Worm (Caenorhabditis elegans): Measurements from ENCODE around the gene Y43F8B.17.

Gene Y43F8B.17

ce11 chrV:19485261-19485660 lies 740 bp downstream of the Y43F8B.17 start, which contains the start of gene Y43F8B.28:
TSS of gene Y43F8B.28 (plus strand) at chrV:19485319.
- TF ChIP-seq unc-62 (GFP tag; optimal IDR thresholded peaks at IDR 0.05) = no peak

ce11 chrV:19485690-19486089 lies 1.2 kb downstream of the Y43F8B.17 start, which contains the start of gene Y43F8B.18:
TSS of gene Y43F8B.18 (plus strand) at chrV:19485990.
- no peak for TF ChIP-seq unc-62 (GFP tag; optimal IDR thresholded peaks at IDR 0.05)

- no peak for TF ChIP-seq unc-62 (GFP tag; optimal IDR thresholded peaks at IDR 0.05)
These were observed 5.9 kb downstream of the Y43F8B.17 start, which contains the start of gene Y43F8B.7 for ce11 chrV:19490461-19490860. TSS of gene Y43F8B.7 (plus strand) at chrV:19490761.

- TF ChIP-seq unc-62 (GFP tag; optimal IDR thresholded peaks at IDR 0.05) = no peak
These were observed 6.8 kb downstream of the Y43F8B.17 start, which contains the start of gene Y43F8B.29 for ce11 chrV:19491302-19491701. TSS of gene Y43F8B.29 (plus strand) at chrV:19491602.

- TF ChIP-seq unc-62 (GFP tag; optimal IDR thresholded peaks at IDR 0.05) = no peak
These were observed 10.6 kb downstream of the Y43F8B.17 start for ce11 chrV:19495145-19495544.

ce11 chrV:19495587-19495986 lies 11.1 kb downstream of the Y43F8B.17 start, which contains the start of gene scl-21:
TSS of gene scl-21 (minus strand) at chrV:19495687.
- TF ChIP-seq unc-62 (GFP tag; optimal IDR thresholded peaks at IDR 0.05) = no peak

ce11 chrV:19497087-19497486 lies 12.6 kb downstream of the Y43F8B.17 start:
- TF ChIP-seq unc-62 (GFP tag; optimal IDR thresholded peaks at IDR 0.05) = no peak

- no peak for TF ChIP-seq unc-62 (GFP tag; optimal IDR thresholded peaks at IDR 0.05)
These were observed 16.9 kb downstream of the Y43F8B.17 start for ce11 chrV:19501389-19501788.

- no peak for TF ChIP-seq unc-62 (GFP tag; optimal IDR thresholded peaks at IDR 0.05)
These were observed 18.1 kb downstream of the Y43F8B.17 start, which contains the start of gene Y43F8B.3 for ce11 chrV:19502579-19503151. TSS of gene Y43F8B.3 (plus strand) at chrV:19503101.

ce11 chrV:19509061-19509460 lies 24.5 kb downstream of the Y43F8B.17 start:
- TF ChIP-seq unc-62 (GFP tag; optimal IDR thresholded peaks at IDR 0.05) = no peak

ce11 chrV:19510352-19510751 lies 25.8 kb downstream of the Y43F8B.17 start:
- no peak for TF ChIP-seq unc-62 (GFP tag; optimal IDR thresholded peaks at IDR 0.05)

ce11 chrV:19510925-19511324 lies 26.4 kb downstream of the Y43F8B.17 start:
- no peak for TF ChIP-seq unc-62 (GFP tag; optimal IDR thresholded peaks at IDR 0.05)

- no peak for TF ChIP-seq unc-62 (GFP tag; optimal IDR thresholded peaks at IDR 0.05)
These were observed 27.9 kb downstream of the Y43F8B.17 start, which contains the start of gene Y43F8B.19 for ce11 chrV:19512260-19512947. TSS of gene Y43F8B.19 (minus strand) at chrV:19512310.

- TF ChIP-seq unc-62 (GFP tag; optimal IDR thresholded peaks at IDR 0.05) = no peak
These were observed 29.0 kb downstream of the Y43F8B.17 start, which contains the start of gene phy-4 for ce11 chrV:19513552-19513951. TSS of gene phy-4 (minus strand) at chrV:19513652.

- no peak for TF ChIP-seq unc-62 (GFP tag; optimal IDR thresholded peaks at IDR 0.05)
These were observed 34.1 kb downstream of the Y43F8B.17 start for ce11 chrV:19518468-19519168.

ce11 chrV:19519511-19519934 lies 35.0 kb downstream of the Y43F8B.17 start:
- no peak for TF ChIP-seq unc-62 (GFP tag; optimal IDR thresholded peaks at IDR 0.05)

Data from whole organism, dauer.